Worm (Caenorhabditis elegans): ENCODE data around the gene K11H12.8.

ce11 chrIV:615244-615643 is 39.9 kb upstream of the K11H12.8 start, which contains the start of gene C18H7.1:
- TF ChIP-seq sma-9 (GFP tag; optimal IDR thresholded peaks at IDR 0.05) (no peak), sma-9 (tag; optimal IDR thresholded peaks at IDR 0.05) (no peak), nhr-77 (tag; optimal IDR thresholded peaks at IDR 0.05) (no peak), ama-1 (optimal IDR thresholded peaks at IDR 0.05) (no peak), mdl-1 (tag; optimal IDR thresholded peaks at IDR 0.05) (no peak), nhr-6 (tag; optimal IDR thresholded peaks at IDR 0.05) (no peak)
